Worm (Caenorhabditis elegans): ENCODE measurements around the gene Y4C6B.3.

Gene Y4C6B.3

DNA sequence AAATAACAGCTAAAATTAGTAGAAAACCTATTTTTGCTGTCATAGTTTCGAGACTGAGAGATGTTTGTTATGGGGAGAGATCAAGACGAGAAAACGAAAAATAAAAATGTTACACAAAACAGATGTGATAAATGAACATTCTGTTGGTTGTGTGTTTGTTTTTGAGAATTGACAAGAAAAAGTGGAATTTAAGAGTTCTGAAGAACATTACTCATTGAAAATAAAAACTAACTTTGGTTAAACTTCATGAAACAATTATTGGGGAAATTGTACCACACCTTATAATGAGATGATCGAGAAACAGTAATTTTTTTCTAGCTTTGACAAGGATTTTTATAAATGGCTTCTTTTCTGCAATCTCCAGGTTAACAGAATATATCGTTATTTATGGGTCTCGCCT is 21.1 kb downstream of the Y4C6B.3 start, which contains the start of gene Y4C6B.7:
Y4C6B.7 (minus strand) TSS at position 101 of the 400 bp plus-strand sequence.
- TF ChIP-seq hnd-1 (tag; optimal IDR thresholded peaks at IDR 0.05) = no peak
- TF ChIP-seq hmg-4 (GFP tag; optimal IDR thresholded peaks at IDR 0.05) = no peak
- no peak for TF ChIP-seq flt-1 (GFP tag; IDR thresholded peaks at IDR 0.05)
- TF ChIP-seq ama-1 (optimal IDR thresholded peaks at IDR 0.05) = no peak
- TF ChIP-seq sea-1 (GFP tag; conservative IDR thresholded peaks at IDR 0.05) = no peak
- no peak for TF ChIP-seq scrt-1 (GFP tag; IDR thresholded peaks at IDR 0.05)
- TF ChIP-seq aly-1 (tag; optimal IDR thresholded peaks at IDR 0.05) = no peak
- no peak for TF ChIP-seq ceh-13 (GFP tag; optimal IDR thresholded peaks at IDR 0.05)
- no peak for TF ChIP-seq ets-7 (tag; optimal IDR thresholded peaks at IDR 0.05)
- no peak for TF ChIP-seq pes-1 (GFP tag; IDR thresholded peaks at IDR 0.05)
- TF ChIP-seq hmbx-1 (tag; optimal IDR thresholded peaks at IDR 0.05) = no peak
- no peak for TF ChIP-seq tbx-37 (GFP tag; conservative IDR thresholded peaks at IDR 0.05)
- TF ChIP-seq tra-4 (tag; optimal IDR thresholded peaks at IDR 0.05) = no peak

DNA sequence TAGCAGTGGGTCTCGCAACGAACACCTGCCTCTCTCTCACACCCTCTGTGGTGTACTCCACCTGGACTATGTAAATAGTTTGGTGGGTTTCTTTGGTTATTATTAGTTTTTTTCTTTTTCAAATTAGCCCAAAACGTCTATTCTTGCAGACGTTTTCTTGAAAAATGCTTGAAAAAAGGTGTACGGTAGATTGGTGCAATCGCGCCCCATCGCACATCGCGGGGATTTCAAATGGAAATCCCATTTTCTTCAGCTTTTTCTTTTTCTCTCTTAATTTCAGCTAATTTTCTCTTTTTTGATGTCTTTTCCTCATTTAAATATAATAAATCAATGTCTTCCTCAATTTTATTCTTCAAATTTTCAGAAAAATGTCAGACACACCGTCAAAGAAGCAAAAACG is 21.8 kb downstream of the Y4C6B.3 start, which contains the start of gene Y4C6B.1:
Y4C6B.1 (plus strand) TSS at position 365 of the 400 bp plus-strand sequence.
- TF ChIP-seq ama-1 (optimal IDR thresholded peaks at IDR 0.05) = no peak
- TF ChIP-seq ets-7 (tag; optimal IDR thresholded peaks at IDR 0.05) = no peak
- 0 out of 2 replicates have a peak, but pooled peaks have one; percentile 41 for TF ChIP-seq pes-1 (GFP tag; IDR thresholded peaks at IDR 0.05)
- TF ChIP-seq tbx-37 (GFP tag; conservative IDR thresholded peaks at IDR 0.05) = no peak

DNA sequence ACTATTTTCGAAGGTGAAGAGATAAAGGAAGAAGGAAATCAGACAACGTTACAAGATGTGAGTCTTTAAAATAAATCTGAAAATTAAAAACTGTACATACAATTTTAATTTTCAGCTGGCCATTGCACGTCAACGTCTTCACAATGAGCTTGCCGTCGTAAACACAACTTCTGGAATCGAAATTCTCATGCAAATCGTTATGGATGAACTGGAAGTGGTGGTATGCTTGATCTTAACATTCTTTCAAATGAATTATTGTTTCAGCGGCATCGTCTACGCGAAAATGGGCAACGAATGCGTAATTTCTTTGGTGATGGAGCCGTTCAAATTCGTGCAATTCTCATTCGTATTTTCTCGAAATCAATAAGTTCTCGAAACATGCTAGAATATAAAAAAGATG is 22.3 kb downstream of the Y4C6B.3 start:
- no peak for TF ChIP-seq sea-1 (GFP tag; conservative IDR thresholded peaks at IDR 0.05)
- TF ChIP-seq F13C5.2 (tag; optimal IDR thresholded peaks at IDR 0.05) = no peak
- no peak for TF ChIP-seq flt-1 (GFP tag; IDR thresholded peaks at IDR 0.05)
- no peak for TF ChIP-seq ceh-13 (GFP tag; optimal IDR thresholded peaks at IDR 0.05)
- no peak for TF ChIP-seq hmg-4 (GFP tag; optimal IDR thresholded peaks at IDR 0.05)
- TF ChIP-seq tbx-11 (GFP tag; IDR thresholded peaks at IDR 0.05) = no peak
- TF ChIP-seq aly-1 (tag; optimal IDR thresholded peaks at IDR 0.05) = no peak
- TF ChIP-seq tbx-37 (GFP tag; conservative IDR thresholded peaks at IDR 0.05) = no peak
- no peak for TF ChIP-seq scrt-1 (GFP tag; IDR thresholded peaks at IDR 0.05)
- TF ChIP-seq hmbx-1 (tag; optimal IDR thresholded peaks at IDR 0.05) = no peak
- no peak for TF ChIP-seq hnd-1 (tag; optimal IDR thresholded peaks at IDR 0.05)
- no peak for TF ChIP-seq B0310.2 (tag; optimal IDR thresholded peaks at IDR 0.05)
- no peak for TF ChIP-seq ceh-36 (tag; optimal IDR thresholded peaks at IDR 0.05)
- no peak for TF ChIP-seq pes-1 (GFP tag; IDR thresholded peaks at IDR 0.05)

DNA sequence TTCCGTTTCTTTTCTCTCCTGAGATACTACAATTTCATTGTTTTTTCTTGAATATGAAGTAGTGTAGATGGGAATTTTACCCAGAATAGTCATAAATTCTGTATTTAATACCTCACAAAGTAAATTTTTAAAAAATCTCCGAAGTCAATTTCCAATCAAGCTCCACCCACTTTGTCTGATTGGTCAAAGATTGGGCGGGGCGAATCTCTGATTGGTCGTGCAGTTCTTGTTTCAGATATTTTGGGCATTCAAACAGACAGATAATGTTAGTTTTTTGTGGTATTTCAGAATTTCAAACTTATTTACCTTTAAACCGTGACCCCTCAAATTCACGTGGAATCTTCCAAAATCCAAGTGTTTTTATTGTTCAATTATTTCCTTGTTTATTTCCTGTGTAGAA is 28.3 kb downstream of the Y4C6B.3 start, which contains the start of gene F41H10.5:
F41H10.5 (plus strand) TSS at position 375 of the 400 bp plus-strand sequence.
- TF ChIP-seq B0310.2 (tag; optimal IDR thresholded peaks at IDR 0.05) = no peak
- TF ChIP-seq hnd-1 (tag; optimal IDR thresholded peaks at IDR 0.05) = no peak
- no peak for TF ChIP-seq ceh-36 (tag; optimal IDR thresholded peaks at IDR 0.05)
- TF ChIP-seq tra-4 (tag; optimal IDR thresholded peaks at IDR 0.05) = no peak
- no peak for TF ChIP-seq hmg-4 (GFP tag; optimal IDR thresholded peaks at IDR 0.05)
- TF ChIP-seq sea-1 (GFP tag; conservative IDR thresholded peaks at IDR 0.05) = no peak
- TF ChIP-seq aly-1 (tag; optimal IDR thresholded peaks at IDR 0.05) = no peak
- no peak for TF ChIP-seq ets-7 (tag; optimal IDR thresholded peaks at IDR 0.05)
- TF ChIP-seq ceh-13 (GFP tag; optimal IDR thresholded peaks at IDR 0.05) = no peak
- TF ChIP-seq F13C5.2 (tag; optimal IDR thresholded peaks at IDR 0.05) = no peak
- TF ChIP-seq ama-1 (optimal IDR thresholded peaks at IDR 0.05) = no peak
- TF ChIP-seq pes-1 (GFP tag; IDR thresholded peaks at IDR 0.05) = no peak
- no peak for TF ChIP-seq tbx-37 (GFP tag; conservative IDR thresholded peaks at IDR 0.05)

DNA sequence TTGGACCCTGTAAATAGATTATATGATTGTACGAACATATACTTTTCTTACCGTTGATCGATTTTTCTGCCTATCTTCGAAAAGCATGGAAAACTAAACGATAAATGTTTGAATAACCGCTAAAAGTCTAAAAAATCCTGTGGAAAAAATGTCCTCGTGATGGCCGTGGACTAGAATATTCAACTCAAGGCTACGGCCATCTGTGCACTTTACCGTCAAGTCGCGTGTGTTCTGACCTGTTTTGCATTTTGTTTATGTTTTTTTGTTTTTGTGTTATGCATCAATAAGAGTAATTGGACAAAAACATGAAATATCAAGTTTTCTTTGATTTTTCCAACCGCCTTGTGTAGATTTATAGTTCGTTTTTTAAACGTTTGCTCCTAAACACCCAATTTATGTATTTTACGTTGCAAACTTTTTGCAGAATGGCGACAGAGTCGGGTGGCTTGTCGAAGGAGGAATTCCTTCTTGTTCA is 31.9 kb downstream of the Y4C6B.3 start, which contains the start of the genes hda-6 and F41H10.4:
hda-6 (minus strand) TSS at position 172 of the 475 bp plus-strand sequence.
F41H10.4 (plus strand) TSS at position 425 of the 475 bp plus-strand sequence.
- TF ChIP-seq tbx-37 (GFP tag; conservative IDR thresholded peaks at IDR 0.05) = no peak
- TF ChIP-seq aly-1 (tag; optimal IDR thresholded peaks at IDR 0.05) = no peak
- TF ChIP-seq ceh-36 (tag; optimal IDR thresholded peaks at IDR 0.05) = no peak
- TF ChIP-seq pes-1 (GFP tag; IDR thresholded peaks at IDR 0.05) = no peak
- no peak for TF ChIP-seq ama-1 (optimal IDR thresholded peaks at IDR 0.05)
- TF ChIP-seq F13C5.2 (tag; optimal IDR thresholded peaks at IDR 0.05) = no peak
- TF ChIP-seq tra-4 (tag; optimal IDR thresholded peaks at IDR 0.05) = no peak
- no peak for TF ChIP-seq tbx-11 (GFP tag; IDR thresholded peaks at IDR 0.05)
- no peak for TF ChIP-seq ceh-13 (GFP tag; optimal IDR thresholded peaks at IDR 0.05)
- TF ChIP-seq scrt-1 (GFP tag; IDR thresholded peaks at IDR 0.05) = no peak
- no peak for TF ChIP-seq hnd-1 (tag; optimal IDR thresholded peaks at IDR 0.05)
- TF ChIP-seq B0310.2 (tag; optimal IDR thresholded peaks at IDR 0.05) = no peak
- no peak for TF ChIP-seq ets-7 (tag; optimal IDR thresholded peaks at IDR 0.05)

DNA sequence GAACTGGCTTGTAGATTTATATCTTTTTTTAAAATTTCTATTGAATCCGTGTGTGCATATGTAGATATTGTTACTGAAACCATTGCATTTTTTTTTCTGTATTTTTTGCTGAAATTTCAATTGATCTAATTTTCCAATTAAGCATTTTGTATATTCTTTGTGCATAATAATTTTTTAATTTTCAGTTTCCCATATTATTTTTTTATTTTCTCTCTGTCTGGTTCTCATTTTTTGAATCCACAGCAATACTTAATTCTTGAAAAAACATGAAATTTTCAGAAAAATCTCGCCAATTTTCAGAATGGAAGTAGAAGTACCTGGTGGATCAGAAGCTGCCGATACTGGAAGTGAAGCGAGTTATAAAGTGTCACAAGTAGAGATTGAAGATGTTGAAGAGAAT is 34.3 kb downstream of the Y4C6B.3 start, which contains the start of gene sand-1:
sand-1 (plus strand) TSS at position 301 of the 400 bp plus-strand sequence.
- TF ChIP-seq tbx-37 (GFP tag; conservative IDR thresholded peaks at IDR 0.05) = no peak
- no peak for TF ChIP-seq ceh-13 (GFP tag; optimal IDR thresholded peaks at IDR 0.05)
- no peak for TF ChIP-seq B0310.2 (tag; optimal IDR thresholded peaks at IDR 0.05)

DNA sequence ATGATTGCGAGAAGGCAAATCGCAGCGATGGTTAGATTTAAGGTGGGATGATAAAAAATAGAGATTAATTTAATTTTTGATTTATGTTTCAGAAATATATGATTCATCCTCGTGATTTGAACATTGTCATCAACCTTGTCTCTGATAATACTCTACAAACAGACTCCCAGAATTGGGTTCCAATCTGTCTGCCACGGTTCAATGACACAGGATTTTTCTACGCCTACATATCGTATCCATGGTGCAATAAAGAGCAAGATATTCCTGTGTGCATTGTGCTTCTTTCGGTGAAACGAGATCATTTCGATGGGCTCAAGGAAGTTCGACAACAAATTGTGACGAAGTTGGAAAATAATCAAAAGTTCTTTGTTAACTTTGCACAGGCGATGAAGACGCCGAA is 35.6 kb downstream of the Y4C6B.3 start:
- TF ChIP-seq flt-1 (GFP tag; IDR thresholded peaks at IDR 0.05) (no peak), tbx-37 (GFP tag; conservative IDR thresholded peaks at IDR 0.05) (no peak), B0310.2 (tag; optimal IDR thresholded peaks at IDR 0.05) (no peak), ceh-36 (tag; optimal IDR thresholded peaks at IDR 0.05) (no peak), scrt-1 (GFP tag; IDR thresholded peaks at IDR 0.05) (no peak), F13C5.2 (tag; optimal IDR thresholded peaks at IDR 0.05) (no peak), hnd-1 (tag; optimal IDR thresholded peaks at IDR 0.05) (no peak), hmg-4 (GFP tag; optimal IDR thresholded peaks at IDR 0.05) (no peak), ama-1 (optimal IDR thresholded peaks at IDR 0.05) (no peak), tbx-11 (GFP tag; IDR thresholded peaks at IDR 0.05) (no peak), pes-1 (GFP tag; IDR thresholded peaks at IDR 0.05) (no peak), hmbx-1 (tag; optimal IDR thresholded peaks at IDR 0.05) (no peak), ets-7 (tag; optimal IDR thresholded peaks at IDR 0.05) (no peak), tra-4 (tag; optimal IDR thresholded peaks at IDR 0.05) (no peak), sea-1 (GFP tag; conservative IDR thresholded peaks at IDR 0.05) (no peak), aly-1 (tag; optimal IDR thresholded peaks at IDR 0.05) (no peak), ceh-13 (GFP tag; optimal IDR thresholded peaks at IDR 0.05) (no peak)

Data from whole organism, early embryonic.